Fruit fly (Drosophila melanogaster) whole organism, prepupa: Measurements from ENCODE around the gene CG9512.

Experiments
- Blimp-1 ChIP-seq: fragments of 200-800 bp; sonication (Bioruptor generic); optimal IDR thresholded peaks from 3 replicates; lab custom pipeline; 2017; ENCODE audit warnings: missing biosample characterization, missing genetic modification characterization, mild to moderate bottlenecking, moderate library complexity, missing genetic modification reagents
- CG10631 ChIP-seq: fragments of 200-800 bp; sonication (Bioruptor generic); optimal IDR thresholded peaks from 2 replicates; lab custom pipeline; 2016; ENCODE audit warnings: missing biosample characterization, missing genetic modification characterization
- CG10669 ChIP-seq: fragments of 200-800 bp; sonication (Bioruptor generic); optimal IDR thresholded peaks from 3 replicates; lab custom pipeline; 2018; ENCODE audit warnings: missing biosample characterization, mild to moderate bottlenecking, missing genetic modification characterization, moderate library complexity
- CG11762 ChIP-seq: fragments of 200-800 bp; sonication (Bioruptor generic); optimal IDR thresholded peaks from 3 replicates; lab custom pipeline; 2016; ENCODE audit warnings: missing biosample characterization, missing genetic modification characterization; ENCODE audit not compliant: insufficient read depth
- CG11902 ChIP-seq: fragments of 200-800 bp; sonication (Bioruptor generic); optimal IDR thresholded peaks from 3 replicates; lab custom pipeline; 2016; ENCODE audit warnings: missing biosample characterization, missing genetic modification characterization
- CG15336 ChIP-seq: fragments of 200-800 bp; sonication (Bioruptor generic); IDR thresholded peaks from 2 replicates; pipeline ENCODE4 v1.3.6; 2022; ENCODE audit warnings: missing biosample characterization, missing genetic modification characterization
- CG1621 ChIP-seq: fragments of 200-800 bp; sonication (Bioruptor generic); optimal IDR thresholded peaks from 3 replicates; lab custom pipeline; 2018; ENCODE audit warnings: missing biosample characterization, mild to moderate bottlenecking, missing genetic modification characterization
- CG16779 ChIP-seq: fragments of 200-800 bp; sonication (Bioruptor generic); optimal IDR thresholded peaks from 3 replicates; lab custom pipeline; 2017; ENCODE audit warnings: missing biosample characterization, mild to moderate bottlenecking, missing genetic modification characterization
- CG3032 ChIP-seq: fragments of 200-800 bp; optimal IDR thresholded peaks from 2 replicates; lab custom pipeline; 2019; ENCODE audit warnings: missing biosample characterization, mild to moderate bottlenecking, missing genetic modification characterization, moderate library complexity
- CG32006 ChIP-seq: fragments of 200-800 bp; sonication (Bioruptor generic); optimal IDR thresholded peaks from 3 replicates; lab custom pipeline; 2017; ENCODE audit warnings: missing biosample characterization, mild to moderate bottlenecking, missing genetic modification characterization
- CG3919 ChIP-seq: fragments of 200-800 bp; sonication (Bioruptor generic); optimal IDR thresholded peaks from 3 replicates; lab custom pipeline; 2016; ENCODE audit warnings: missing biosample characterization, missing genetic modification characterization
- CG4318 ChIP-seq: fragments of 200-800 bp; sonication (Bioruptor generic); optimal IDR thresholded peaks from 3 replicates; lab custom pipeline; 2017; ENCODE audit warnings: missing biosample characterization, mild to moderate bottlenecking, missing genetic modification characterization
- CG7368 ChIP-seq: fragments of 200-800 bp; sonication (Bioruptor generic); optimal IDR thresholded peaks from 3 replicates; lab custom pipeline; 2016; ENCODE audit warnings: missing biosample characterization, missing genetic modification characterization
- CG8119 ChIP-seq: fragments of 200-800 bp; sonication (Bioruptor generic); IDR thresholded peaks from 3 replicates; pipeline ENCODE4 v1.3.6; 2022; ENCODE audit warnings: missing biosample characterization, missing genetic modification characterization
- CG8319 ChIP-seq: fragments of 200-800 bp; sonication (Bioruptor generic); optimal IDR thresholded peaks from 3 replicates; lab custom pipeline; 2016; ENCODE audit warnings: missing biosample characterization, missing genetic modification characterization
- CG8632 ChIP-seq: fragments of 200-800 bp; sonication (Bioruptor generic); optimal IDR thresholded peaks from 3 replicates; lab custom pipeline; 2016; ENCODE audit warnings: missing biosample characterization, missing genetic modification characterization
- CG9139 ChIP-seq: fragments of 200-800 bp; sonication (Bioruptor generic); optimal IDR thresholded peaks from 3 replicates; lab custom pipeline; 2017; ENCODE audit warnings: missing biosample characterization, mild to moderate bottlenecking, missing genetic modification characterization
- Eip75B ChIP-seq: fragments of 200-800 bp; sonication (Bioruptor generic); optimal IDR thresholded peaks from 3 replicates; lab custom pipeline; 2016; ENCODE audit warnings: missing biosample characterization, missing genetic modification characterization
- Eip78C ChIP-seq: fragments of 200-800 bp; sonication (Bioruptor generic); peaks from one replicate; lab custom pipeline; 2016; ENCODE audit warnings: missing biosample characterization, missing genetic modification characterization
- Eip93F ChIP-seq: fragments of 200-800 bp; sonication (Bioruptor generic); optimal IDR thresholded peaks from 2 replicates; lab custom pipeline; 2016; ENCODE audit warnings: missing biosample characterization, mild to moderate bottlenecking, missing genetic modification characterization
- Gug ChIP-seq: fragments of 200-800 bp; sonication (Bioruptor generic); IDR thresholded peaks from 2 replicates; pipeline ENCODE4 v1.3.6; 2022; ENCODE audit warnings: missing biosample characterization, missing genetic modification characterization
- Hr39 ChIP-seq: fragments of 200-800 bp; sonication (Bioruptor generic); optimal IDR thresholded peaks from 2 replicates; lab custom pipeline; 2016; ENCODE audit warnings: missing biosample characterization, missing genetic modification characterization
- Met ChIP-seq: fragments of 200-800 bp; sonication (Bioruptor generic); optimal IDR thresholded peaks from 3 replicates; lab custom pipeline; 2016; ENCODE audit warnings: missing biosample characterization, missing genetic modification characterization
- OdsH ChIP-seq: fragments of 200-800 bp; sonication (Bioruptor generic); optimal IDR thresholded peaks from 3 replicates; lab custom pipeline; 2016; ENCODE audit warnings: missing biosample characterization, missing genetic modification characterization
- Smox ChIP-seq: fragments of 200-800 bp; sonication (Bioruptor generic); optimal IDR thresholded peaks from 3 replicates; lab custom pipeline; 2016; ENCODE audit warnings: missing biosample characterization, missing genetic modification characterization
- Sox102F ChIP-seq: fragments of 200-800 bp; sonication (Bioruptor generic); optimal IDR thresholded peaks from 2 replicates; lab custom pipeline; 2016; ENCODE audit warnings: missing biosample characterization, mild to moderate bottlenecking, missing genetic modification characterization
- Sox14 ChIP-seq: fragments of 200-800 bp; sonication (Bioruptor generic); optimal IDR thresholded peaks from 3 replicates; lab custom pipeline; 2016; ENCODE audit warnings: missing biosample characterization, missing genetic modification characterization
- acj6 ChIP-seq: fragments of 200-800 bp; sonication (Bioruptor generic); optimal IDR thresholded peaks from 3 replicates; lab custom pipeline; 2016; ENCODE audit warnings: missing biosample characterization, missing genetic modification characterization
- cyc ChIP-seq: fragments of 200-800 bp; sonication (Bioruptor generic); optimal IDR thresholded peaks from 3 replicates; lab custom pipeline; 2016; ENCODE audit warnings: missing biosample characterization, missing genetic modification characterization
- dsx ChIP-seq: fragments of 200-800 bp; optimal IDR thresholded peaks from 3 replicates; lab custom pipeline; 2019; ENCODE audit warnings: missing biosample characterization, mild to moderate bottlenecking, missing genetic modification characterization, moderate library complexity; ENCODE audit not compliant: poor library complexity, severe bottlenecking
- esn ChIP-seq: fragments of 200-800 bp; sonication (Bioruptor generic); optimal IDR thresholded peaks from 2 replicates; lab custom pipeline; 2016; ENCODE audit warnings: missing biosample characterization, mild to moderate bottlenecking, missing genetic modification characterization, moderate library complexity
- fd59A ChIP-seq: fragments of 200-800 bp; sonication (Bioruptor generic); optimal IDR thresholded peaks from 2 replicates; lab custom pipeline; 2017; ENCODE audit warnings: missing biosample characterization, mild to moderate bottlenecking, missing genetic modification characterization, missing genetic modification reagents
- fd85E ChIP-seq: fragments of 200-800 bp; sonication (Bioruptor generic); optimal IDR thresholded peaks from 3 replicates; lab custom pipeline; 2016; ENCODE audit warnings: missing biosample characterization, missing genetic modification characterization
- fkh ChIP-seq: fragments of 200-800 bp; sonication (Bioruptor generic); optimal IDR thresholded peaks from 3 replicates; lab custom pipeline; 2017; ENCODE audit warnings: missing biosample characterization, mild to moderate bottlenecking, missing genetic modification characterization, moderate library complexity
- net ChIP-seq: fragments of 200-800 bp; sonication (Bioruptor generic); optimal IDR thresholded peaks from 3 replicates; lab custom pipeline; 2016; ENCODE audit warnings: missing biosample characterization, missing genetic modification characterization
- pdm3 ChIP-seq: fragments of 200-800 bp; sonication (Bioruptor generic); optimal IDR thresholded peaks from 3 replicates; lab custom pipeline; 2016; ENCODE audit warnings: missing biosample characterization, missing genetic modification characterization
- spab ChIP-seq: fragments of 200-800 bp; sonication (Bioruptor generic); optimal IDR thresholded peaks from 2 replicates; lab custom pipeline; 2017; ENCODE audit warnings: missing biosample characterization, mild to moderate bottlenecking, missing genetic modification characterization, missing genetic modification reagents
- ss ChIP-seq, 2 experiments: fragments of 200-800 bp; sonication (Bioruptor generic); optimal IDR thresholded peaks; 2 replicates in 1 of 2; 3 replicates in 1 of 2; lab custom pipeline; 2017 to 2018; ENCODE audit warnings: mild to moderate bottlenecking in 2 of 2, missing biosample characterization in 2 of 2, missing genetic modification characterization in 2 of 2, moderate library complexity in 1 of 2
- svp ChIP-seq: fragments of 200-800 bp; sonication (Bioruptor generic); peaks from one replicate; lab custom pipeline; 2016; ENCODE audit warnings: missing biosample characterization, missing genetic modification characterization
- vri ChIP-seq: fragments of 200-800 bp; sonication (Bioruptor generic); optimal IDR thresholded peaks from 3 replicates; lab custom pipeline; 2016; ENCODE audit warnings: missing biosample characterization, mild to moderate bottlenecking, missing genetic modification characterization

Gene CG9512

dm6 chrX:14950273-14951272, 45.2 kb upstream of the CG9512 start (continued):
- TF ChIP-seq Blimp-1 (GFP tag; lab: Kevin White, UChicago) (peak; percentile 97), CG1621 (peak; percentile 95), Sox14 (GFP tag; lab: Kevin White, UChicago) (peak; percentile 99), CG8119 (peak; percentile 99), CG8632 (GFP tag; lab: Kevin White, UChicago) (peak; percentile 98), Smox (GFP tag; lab: Kevin White, UChicago) (peak; percentile 99), CG4318 (GFP tag; lab: Kevin White, UChicago) (peak; percentile 97), CG10669 (GFP tag; lab: Kevin White, UChicago) (peak; percentile 99), CG10631 (GFP tag; lab: Kevin White, UChicago) (peak; percentile 98), spab (GFP tag; lab: Kevin White, UChicago) (peak; percentile 98), fkh (peak; percentile 43), pdm3 (GFP tag; lab: Kevin White, UChicago) (peak; percentile 99), Eip75B (GFP tag; lab: Kevin White, UChicago) (peak; percentile 98), fd59A (GFP tag; lab: Kevin White, UChicago) (peak; percentile 99), Met (GFP tag; lab: Kevin White, UChicago) (peak; percentile 99), cyc (GFP tag; lab: Kevin White, UChicago) (peak; percentile 98), CG16779 (tag; lab: Kevin White, UChicago) (peak; percentile 97), acj6 (peak; percentile 98), OdsH (GFP tag; lab: Kevin White, UChicago) (peak; percentile 98), fd85E (GFP tag; lab: Kevin White, UChicago) (peak; percentile 91), ss (GFP tag; optimal IDR thresholded peaks at IDR 0.05; lab: Kevin White, UChicago) (peak; percentile 98 to 99), Gug (GFP tag; lab: Robert Waterston, UW) (peak; percentile 97), vri (GFP tag; lab: Kevin White, UChicago) (peak; percentile 96), CG7368 (peak; percentile 95), CG3032 (peak; percentile 99), CG11762 (peak; percentile 98), CG32006 (GFP tag; lab: Kevin White, UChicago) (peak; percentile 99), esn (peak; percentile 99), CG3919 (GFP tag; lab: Kevin White, UChicago) (peak; percentile 98)

- TF ChIP-seq fkh, result no peak
- no peak for TF ChIP-seq acj6
- TF ChIP-seq net (GFP tag; lab: Kevin White, UChicago), result no peak
- no peak for TF ChIP-seq Blimp-1 (GFP tag; lab: Kevin White, UChicago)
- TF ChIP-seq Eip93F (GFP tag; lab: Kevin White, UChicago), result peak; percentile 33
- no peak for TF ChIP-seq CG9139 (GFP tag; lab: Kevin White, UChicago)
- no peak for TF ChIP-seq CG16779 (tag; lab: Kevin White, UChicago)
- TF ChIP-seq Sox102F (GFP tag; lab: Kevin White, UChicago), result no peak
- TF ChIP-seq Hr39 (GFP tag; lab: Kevin White, UChicago), result no peak
- TF ChIP-seq dsx (GFP tag; lab: Kevin White, UChicago), result no peak
- peak; percentile 33 for TF ChIP-seq vri (GFP tag; lab: Kevin White, UChicago)
- TF ChIP-seq OdsH (GFP tag; lab: Kevin White, UChicago), result no peak
- no peak for TF ChIP-seq CG10631 (GFP tag; lab: Kevin White, UChicago)
- peak; percentile 92 for TF ChIP-seq svp
- TF ChIP-seq CG8319, result no peak
- TF ChIP-seq Eip78C (GFP tag; lab: Kevin White, UChicago), result peak; percentile 42
- no peak for TF ChIP-seq CG15336 (GFP tag; lab: Robert Waterston, UW)
- TF ChIP-seq CG11902 (GFP tag; lab: Kevin White, UChicago), result no peak
- TF ChIP-seq Gug (GFP tag; lab: Robert Waterston, UW), result no peak
These were observed 43.9 kb upstream of the CG9512 start for dm6 chrX:14949227-14949626.
